Worm (Caenorhabditis elegans) whole organism, mixed stage, embryonic: ENCODE results near the gene vps-18.

Experiments used
- M03D4.4 ChIP-seq: sonication (generic microtip); optimal IDR thresholded peaks from 2 replicates; lab custom pipeline; 2017; ENCODE audit warnings: mild to moderate bottlenecking, missing genetic modification characterization, missing compliant biosample characterization
- blmp-1 ChIP-seq: fragments of 150-350 bp; optimal IDR thresholded peaks from 2 replicates; lab custom pipeline; 2014; ENCODE audit warnings: missing biosample characterization, missing genetic modification characterization
- ceh-39 ChIP-seq: fragments of 150-350 bp; optimal IDR thresholded peaks from 2 replicates; lab custom pipeline; 2014; ENCODE audit warnings: missing biosample characterization, missing genetic modification characterization
- ceh-43 ChIP-seq: fragments of 200-800 bp; sonication (Bioruptor generic); optimal IDR thresholded peaks from 2 replicates; lab custom pipeline; 2018; ENCODE audit warnings: mild to moderate bottlenecking, missing genetic modification characterization, moderate library complexity, missing compliant biosample characterization
- ceh-83 ChIP-seq: fragments of 200-800 bp; sonication (Bioruptor generic); optimal IDR thresholded peaks from 2 replicates; lab custom pipeline; 2018; ENCODE audit warnings: mild to moderate bottlenecking, missing genetic modification characterization, missing compliant biosample characterization
- ces-1 ChIP-seq: fragments of 150-350 bp; optimal IDR thresholded peaks from 2 replicates; lab custom pipeline; 2014; ENCODE audit warnings: missing biosample characterization, missing genetic modification reagents, missing genetic modification characterization
- cnd-1 ChIP-seq: fragments of 200-800 bp; sonication (Bioruptor generic); optimal IDR thresholded peaks from 2 replicates; lab custom pipeline; 2018; ENCODE audit warnings: mild to moderate bottlenecking, missing genetic modification characterization, missing compliant biosample characterization
- drap-1 ChIP-seq: fragments of 200-800 bp; sonication (Bioruptor generic); optimal IDR thresholded peaks from 3 replicates; lab custom pipeline; 2018; ENCODE audit warnings: mild to moderate bottlenecking, missing genetic modification characterization, missing compliant biosample characterization
- elt-1 ChIP-seq: sonication (generic microtip); optimal IDR thresholded peaks from 2 replicates; lab custom pipeline; 2017; ENCODE audit warnings: missing genetic modification characterization, mild to moderate bottlenecking, missing compliant biosample characterization, antibody characterized with exemption, moderate library complexity, borderline replicate concordance; ENCODE audit not compliant: insufficient read depth
- ham-2 ChIP-seq: fragments of 200-800 bp; sonication (Bioruptor generic); optimal IDR thresholded peaks from 2 replicates; lab custom pipeline; 2018; ENCODE audit warnings: mild to moderate bottlenecking, missing genetic modification characterization, missing compliant biosample characterization
- hlh-1 ChIP-seq: fragments of 150-350 bp; optimal IDR thresholded peaks from 2 replicates; lab custom pipeline; 2014; ENCODE audit warnings: missing biosample characterization, missing genetic modification reagents, missing genetic modification characterization
- lin-13 ChIP-seq: fragments of 150-350 bp; optimal IDR thresholded peaks from 2 replicates; lab custom pipeline; 2014; ENCODE audit warnings: missing biosample characterization, missing genetic modification characterization
- lin-32 ChIP-seq: fragments of 200-800 bp; sonication (Bioruptor generic); optimal IDR thresholded peaks from 2 replicates; lab custom pipeline; 2018; ENCODE audit warnings: mild to moderate bottlenecking, missing genetic modification characterization, missing compliant biosample characterization
- lsy-2 ChIP-seq: fragments of 150-350 bp; optimal IDR thresholded peaks from 2 replicates; lab custom pipeline; 2014; ENCODE audit warnings: missing biosample characterization, missing genetic modification characterization
- mls-2 ChIP-seq: sonication (generic microtip); optimal IDR thresholded peaks from 2 replicates; lab custom pipeline; 2016; ENCODE audit warnings: mild to moderate bottlenecking, missing genetic modification characterization, moderate library complexity, missing compliant biosample characterization
- nhr-2 ChIP-seq: fragments of 150-350 bp; optimal IDR thresholded peaks from 2 replicates; lab custom pipeline; 2014; ENCODE audit warnings: missing biosample characterization, missing genetic modification characterization
- nhr-237 ChIP-seq: fragments of 150-350 bp; optimal IDR thresholded peaks from 2 replicates; lab custom pipeline; 2014; ENCODE audit warnings: missing biosample characterization, missing genetic modification characterization
- nhr-28 ChIP-seq: fragments of 150-350 bp; optimal IDR thresholded peaks from 2 replicates; lab custom pipeline; 2014; ENCODE audit warnings: missing biosample characterization, missing genetic modification characterization
- nhr-76 ChIP-seq: sonication (generic microtip); optimal IDR thresholded peaks from 2 replicates; lab custom pipeline; 2017; ENCODE audit warnings: missing biosample characterization, missing genetic modification characterization
- pha-4 ChIP-seq: fragments of 150-350 bp; optimal IDR thresholded peaks from 2 replicates; lab custom pipeline; 2018; ENCODE audit warnings: missing biosample characterization, missing genetic modification reagents, missing genetic modification characterization
- sem-2 ChIP-seq: fragments of 200-800 bp; sonication (Bioruptor generic); optimal IDR thresholded peaks from 2 replicates; lab custom pipeline; 2018; ENCODE audit warnings: mild to moderate bottlenecking, missing genetic modification characterization, missing compliant biosample characterization
- snpc-4 ChIP-seq: fragments of 150-350 bp; optimal IDR thresholded peaks from 2 replicates; lab custom pipeline; 2014; ENCODE audit warnings: missing biosample characterization, missing genetic modification characterization
- tbx-8 ChIP-seq: fragments of 200-800 bp; sonication (Bioruptor generic); optimal IDR thresholded peaks from 2 replicates; lab custom pipeline; 2018; ENCODE audit warnings: mild to moderate bottlenecking, missing genetic modification characterization, moderate library complexity, missing compliant biosample characterization
- unc-120 ChIP-seq: sonication (generic microtip); optimal IDR thresholded peaks from 2 replicates; lab custom pipeline; 2017; ENCODE audit warnings: missing genetic modification characterization, missing compliant biosample characterization; ENCODE audit not compliant: poor library complexity, severe bottlenecking
- unc-62 ChIP-seq: fragments of 150-350 bp; optimal IDR thresholded peaks from 2 replicates; lab custom pipeline; 2014; ENCODE audit warnings: missing biosample characterization, missing genetic modification reagents, missing genetic modification characterization
- zip-8 ChIP-seq: fragments of 150-350 bp; optimal IDR thresholded peaks from 2 replicates; lab custom pipeline; 2014; ENCODE audit warnings: missing biosample characterization, missing genetic modification characterization
- ztf-11 ChIP-seq: fragments of 150-350 bp; optimal IDR thresholded peaks from 2 replicates; lab custom pipeline; 2014; ENCODE audit warnings: missing biosample characterization, missing genetic modification characterization

Gene vps-18

ce11 chrII:4507669-4508068 lies 46.7 kb downstream of the vps-18 start:
- no peak for TF ChIP-seq drap-1 (GFP tag; lab: Kevin White, UChicago)
- TF ChIP-seq nhr-76 (tag; lab: Kevin White, UChicago) = no peak
- no peak for TF ChIP-seq ces-1 (GFP tag; lab: Kevin White, UChicago)
- no peak for TF ChIP-seq lin-13
- no peak for TF ChIP-seq M03D4.4 (tag; lab: Kevin White, UChicago)
- TF ChIP-seq ceh-83 (GFP tag; lab: Kevin White, UChicago) = no peak
- no peak for TF ChIP-seq ham-2 (GFP tag; lab: Kevin White, UChicago)

- TF ChIP-seq lsy-2 (tag; lab: Kevin White, UChicago) (no peak), blmp-1 (tag; lab: Kevin White, UChicago) (peak; percentile 66)
Observed at ce11 chrII:4510684-4511083, 49.8 kb downstream of the vps-18 start.

ce11 chrII:4511911-4512310 lies 51.0 kb downstream of the vps-18 start, which contains the start of gene cyp-23A1:
TSS of gene cyp-23A1 (plus strand) at chrII:4512211.
- TF ChIP-seq nhr-237 (no peak), M03D4.4 (tag; lab: Kevin White, UChicago) (no peak), snpc-4 (tag; lab: Kevin White, UChicago) (no peak), elt-1 (tag; lab: Kevin White, UChicago) (no peak), ces-1 (GFP tag; lab: Kevin White, UChicago) (no peak), ham-2 (GFP tag; lab: Kevin White, UChicago) (no peak), tbx-8 (GFP tag; lab: Kevin White, UChicago) (no peak), sem-2 (GFP tag; lab: Kevin White, UChicago) (no peak), lin-32 (GFP tag; lab: Kevin White, UChicago) (no peak), unc-120 (tag; lab: Kevin White, UChicago) (no peak), drap-1 (GFP tag; lab: Kevin White, UChicago) (no peak), hlh-1 (tag; lab: Kevin White, UChicago) (no peak), lsy-2 (tag; lab: Kevin White, UChicago) (no peak), nhr-28 (tag; lab: Kevin White, UChicago) (no peak), nhr-2 (no peak), ceh-39 (tag; lab: Kevin White, UChicago) (no peak), ceh-43 (GFP tag; lab: Kevin White, UChicago) (no peak)

- TF ChIP-seq pha-4 (tag; lab: Kevin White, UChicago) (no peak), unc-62 (GFP tag; lab: Kevin White, UChicago) (peak; percentile 79), blmp-1 (tag; lab: Kevin White, UChicago) (no peak), drap-1 (GFP tag; lab: Kevin White, UChicago) (no peak), ceh-39 (tag; lab: Kevin White, UChicago) (no peak), nhr-2 (peak; percentile 12), nhr-28 (tag; lab: Kevin White, UChicago) (no peak), hlh-1 (tag; lab: Kevin White, UChicago) (peak; percentile 99), snpc-4 (tag; lab: Kevin White, UChicago) (no peak), ztf-11 (tag; lab: Kevin White, UChicago) (no peak), M03D4.4 (tag; lab: Kevin White, UChicago) (peak; percentile 5), elt-1 (tag; lab: Kevin White, UChicago) (no peak), unc-120 (tag; lab: Kevin White, UChicago) (peak; percentile 90)
- TF ChIP-seq, all 35 proteins: peak for 5
Observed at ce11 chrII:4516291-4516690, 55.4 kb downstream of the vps-18 start.

- TF ChIP-seq zip-8 (tag; lab: Kevin White, UChicago) = no peak
- TF ChIP-seq lin-32 (GFP tag; lab: Kevin White, UChicago) = no peak
- no peak for TF ChIP-seq cnd-1 (tag; lab: Kevin White, UChicago)
- TF ChIP-seq ces-1 (GFP tag; lab: Kevin White, UChicago) = no peak
- TF ChIP-seq hlh-1 (tag; lab: Kevin White, UChicago) = peak; percentile 95
- TF ChIP-seq ceh-43 (GFP tag; lab: Kevin White, UChicago) = no peak
- no peak for TF ChIP-seq pha-4 (tag; lab: Kevin White, UChicago)
- TF ChIP-seq unc-120 (tag; lab: Kevin White, UChicago) = no peak
- TF ChIP-seq elt-1 (tag; lab: Kevin White, UChicago) = no peak
- TF ChIP-seq snpc-4 (tag; lab: Kevin White, UChicago) = no peak
- TF ChIP-seq lsy-2 (tag; lab: Kevin White, UChicago) = peak; percentile 14
- no peak for TF ChIP-seq ceh-39 (tag; lab: Kevin White, UChicago)
- no peak for TF ChIP-seq mls-2 (tag; lab: Kevin White, UChicago)
- no peak for TF ChIP-seq ceh-83 (GFP tag; lab: Kevin White, UChicago)
- no peak for TF ChIP-seq nhr-76 (tag; lab: Kevin White, UChicago)
- TF ChIP-seq lin-13 = no peak
- TF ChIP-seq ham-2 (GFP tag; lab: Kevin White, UChicago) = no peak
Observed at ce11 chrII:4517254-4517653, 56.3 kb downstream of the vps-18 start.
